Worm (Caenorhabditis elegans) whole organism, mixed stage, embryonic: ENCODE results near the gene alh-1.

Source experiments
- M03D4.4 ChIP-seq: sonication (generic microtip); optimal IDR thresholded peaks from 2 replicates; lab custom pipeline; 2017; ENCODE audit warnings: mild to moderate bottlenecking, missing genetic modification characterization, missing compliant biosample characterization
- bed-3 ChIP-seq: fragments of 200-800 bp; sonication (Bioruptor generic); optimal IDR thresholded peaks from 3 replicates; lab custom pipeline; 2018; ENCODE audit warnings: mild to moderate bottlenecking, missing genetic modification characterization, moderate library complexity, missing compliant biosample characterization
- blmp-1 ChIP-seq: fragments of 150-350 bp; optimal IDR thresholded peaks from 2 replicates; lab custom pipeline; 2014; ENCODE audit warnings: missing biosample characterization, missing genetic modification characterization
- ceh-43 ChIP-seq: fragments of 200-800 bp; sonication (Bioruptor generic); optimal IDR thresholded peaks from 2 replicates; lab custom pipeline; 2018; ENCODE audit warnings: mild to moderate bottlenecking, missing genetic modification characterization, moderate library complexity, missing compliant biosample characterization
- ceh-83 ChIP-seq: fragments of 200-800 bp; sonication (Bioruptor generic); optimal IDR thresholded peaks from 2 replicates; lab custom pipeline; 2018; ENCODE audit warnings: mild to moderate bottlenecking, missing genetic modification characterization, missing compliant biosample characterization
- ces-1 ChIP-seq: fragments of 150-350 bp; optimal IDR thresholded peaks from 2 replicates; lab custom pipeline; 2014; ENCODE audit warnings: missing biosample characterization, missing genetic modification reagents, missing genetic modification characterization
- drap-1 ChIP-seq: fragments of 200-800 bp; sonication (Bioruptor generic); optimal IDR thresholded peaks from 3 replicates; lab custom pipeline; 2018; ENCODE audit warnings: mild to moderate bottlenecking, missing genetic modification characterization, missing compliant biosample characterization
- elt-1 ChIP-seq: sonication (generic microtip); optimal IDR thresholded peaks from 2 replicates; lab custom pipeline; 2017; ENCODE audit warnings: missing genetic modification characterization, mild to moderate bottlenecking, missing compliant biosample characterization, antibody characterized with exemption, moderate library complexity, borderline replicate concordance; ENCODE audit not compliant: insufficient read depth
- elt-3 ChIP-seq: fragments of 150-350 bp; optimal IDR thresholded peaks from 2 replicates; lab custom pipeline; 2014; ENCODE audit warnings: missing biosample characterization, missing genetic modification characterization
- flh-1 ChIP-seq: fragments of 200-800 bp; sonication (Bioruptor generic); optimal IDR thresholded peaks from 2 replicates; lab custom pipeline; 2018; ENCODE audit warnings: mild to moderate bottlenecking, missing genetic modification characterization, moderate library complexity, missing compliant biosample characterization
- ham-2 ChIP-seq: fragments of 200-800 bp; sonication (Bioruptor generic); optimal IDR thresholded peaks from 2 replicates; lab custom pipeline; 2018; ENCODE audit warnings: mild to moderate bottlenecking, missing genetic modification characterization, missing compliant biosample characterization
- hlh-1 ChIP-seq: fragments of 150-350 bp; optimal IDR thresholded peaks from 2 replicates; lab custom pipeline; 2014; ENCODE audit warnings: missing biosample characterization, missing genetic modification reagents, missing genetic modification characterization
- lin-13 ChIP-seq: fragments of 150-350 bp; optimal IDR thresholded peaks from 2 replicates; lab custom pipeline; 2014; ENCODE audit warnings: missing biosample characterization, missing genetic modification characterization
- lin-32 ChIP-seq: fragments of 200-800 bp; sonication (Bioruptor generic); optimal IDR thresholded peaks from 2 replicates; lab custom pipeline; 2018; ENCODE audit warnings: mild to moderate bottlenecking, missing genetic modification characterization, missing compliant biosample characterization
- mab-5 ChIP-seq: fragments of 150-350 bp; optimal IDR thresholded peaks from 2 replicates; lab custom pipeline; 2014; ENCODE audit warnings: missing biosample characterization, missing genetic modification characterization
- mep-1 ChIP-seq: fragments of 150-350 bp; optimal IDR thresholded peaks from 2 replicates; lab custom pipeline; 2017; ENCODE audit warnings: missing biosample characterization, missing genetic modification reagents, missing genetic modification characterization, inconsistent platforms
- mls-2 ChIP-seq: sonication (generic microtip); optimal IDR thresholded peaks from 2 replicates; lab custom pipeline; 2016; ENCODE audit warnings: mild to moderate bottlenecking, missing genetic modification characterization, moderate library complexity, missing compliant biosample characterization
- nhr-12 ChIP-seq: fragments of 150-350 bp; optimal IDR thresholded peaks from 2 replicates; lab custom pipeline; 2014; ENCODE audit warnings: missing biosample characterization, missing genetic modification characterization
- nhr-2 ChIP-seq: fragments of 150-350 bp; optimal IDR thresholded peaks from 2 replicates; lab custom pipeline; 2014; ENCODE audit warnings: missing biosample characterization, missing genetic modification characterization
- nhr-237 ChIP-seq: fragments of 150-350 bp; optimal IDR thresholded peaks from 2 replicates; lab custom pipeline; 2014; ENCODE audit warnings: missing biosample characterization, missing genetic modification characterization
- nhr-28 ChIP-seq: fragments of 150-350 bp; optimal IDR thresholded peaks from 2 replicates; lab custom pipeline; 2014; ENCODE audit warnings: missing biosample characterization, missing genetic modification characterization
- nhr-76 ChIP-seq: sonication (generic microtip); optimal IDR thresholded peaks from 2 replicates; lab custom pipeline; 2017; ENCODE audit warnings: missing biosample characterization, missing genetic modification characterization
- pha-4 ChIP-seq: fragments of 150-350 bp; optimal IDR thresholded peaks from 2 replicates; lab custom pipeline; 2018; ENCODE audit warnings: missing biosample characterization, missing genetic modification reagents, missing genetic modification characterization
- snpc-4 ChIP-seq: fragments of 150-350 bp; optimal IDR thresholded peaks from 2 replicates; lab custom pipeline; 2014; ENCODE audit warnings: missing biosample characterization, missing genetic modification characterization
- sptf-1 ChIP-seq: sonication (generic microtip); optimal IDR thresholded peaks from 2 replicates; lab custom pipeline; 2017; ENCODE audit warnings: mild to moderate bottlenecking, missing genetic modification characterization, moderate library complexity, missing compliant biosample characterization
- tbx-8 ChIP-seq: fragments of 200-800 bp; sonication (Bioruptor generic); optimal IDR thresholded peaks from 2 replicates; lab custom pipeline; 2018; ENCODE audit warnings: mild to moderate bottlenecking, missing genetic modification characterization, moderate library complexity, missing compliant biosample characterization
- unc-39 ChIP-seq: fragments of 150-350 bp; optimal IDR thresholded peaks from 2 replicates; lab custom pipeline; 2014; ENCODE audit warnings: missing biosample characterization, missing genetic modification characterization
- unc-62 ChIP-seq: fragments of 150-350 bp; optimal IDR thresholded peaks from 2 replicates; lab custom pipeline; 2014; ENCODE audit warnings: missing biosample characterization, missing genetic modification reagents, missing genetic modification characterization
- zip-8 ChIP-seq: fragments of 150-350 bp; optimal IDR thresholded peaks from 2 replicates; lab custom pipeline; 2014; ENCODE audit warnings: missing biosample characterization, missing genetic modification characterization
- ztf-11 ChIP-seq: fragments of 150-350 bp; optimal IDR thresholded peaks from 2 replicates; lab custom pipeline; 2014; ENCODE audit warnings: missing biosample characterization, missing genetic modification characterization

Gene alh-1

DNA sequence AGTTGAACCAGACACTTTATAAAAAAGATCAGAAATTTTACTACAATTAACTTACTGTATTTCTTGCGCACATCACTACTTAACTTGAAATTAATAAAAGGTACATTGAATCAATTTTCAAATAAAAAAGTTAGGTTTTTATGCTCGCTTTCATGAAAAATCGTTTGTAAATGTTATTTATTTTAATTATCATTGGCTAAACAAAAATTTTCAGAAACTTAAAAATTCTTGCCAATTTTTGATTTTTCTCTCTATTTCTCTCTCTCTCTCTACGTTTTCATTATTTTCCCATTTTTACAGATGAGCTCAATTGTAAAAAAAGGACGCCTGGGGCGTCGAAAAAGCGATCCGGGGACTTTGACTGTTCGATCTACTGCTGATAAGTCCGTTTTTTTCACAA lies 31.8 kb downstream of the alh-1 start, which contains the start of gene sax-2:
Gene sax-2 (plus strand): TSS at position 301 of the 400 bp plus-strand sequence.
- TF ChIP-seq elt-3 (tag; lab: Kevin White, UChicago): no peak
- no peak for TF ChIP-seq hlh-1
- no peak for TF ChIP-seq flh-1 (GFP tag; lab: Kevin White, UChicago)
- no peak for TF ChIP-seq tbx-8 (GFP tag; lab: Kevin White, UChicago)
- TF ChIP-seq mep-1 (tag; lab: Kevin White, UChicago): no peak
- no peak for TF ChIP-seq drap-1 (GFP tag; lab: Kevin White, UChicago)
- TF ChIP-seq ztf-11 (tag; lab: Kevin White, UChicago): no peak
- no peak for TF ChIP-seq ces-1
- TF ChIP-seq nhr-28: no peak
- no peak for TF ChIP-seq pha-4
- TF ChIP-seq nhr-237 (tag; lab: Kevin White, UChicago): no peak
- TF ChIP-seq unc-62 (GFP tag; lab: Kevin White, UChicago): no peak

- TF ChIP-seq snpc-4 (tag; lab: Kevin White, UChicago) (no peak), nhr-28 (no peak), lin-13 (tag; lab: Kevin White, UChicago) (no peak), elt-3 (tag; lab: Kevin White, UChicago) (no peak), hlh-1 (no peak), unc-39 (tag; lab: Kevin White, UChicago) (no peak), pha-4 (no peak), tbx-8 (GFP tag; lab: Kevin White, UChicago) (no peak), nhr-12 (no peak)
Observed at ce11 chrIII:5112399-5112798, 34.8 kb downstream of the alh-1 start.

DNA sequence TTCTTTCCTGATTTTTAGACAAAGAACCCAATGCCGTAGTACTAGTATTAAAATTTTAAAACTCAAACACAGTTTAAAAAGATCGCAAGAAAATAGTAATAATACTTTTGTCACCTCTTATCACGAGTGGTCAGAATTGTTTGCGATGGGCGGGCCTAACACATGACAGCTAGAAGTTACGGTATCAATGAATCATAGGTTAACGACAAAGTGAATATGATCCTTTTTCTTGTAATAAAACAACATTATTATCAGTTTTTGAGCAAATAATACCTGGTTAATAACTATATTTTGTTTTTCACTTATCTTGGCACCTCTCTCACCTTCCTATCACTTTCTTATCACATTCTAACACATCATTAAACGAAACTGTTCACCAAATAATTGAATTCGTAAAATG lies 35.4 kb downstream of the alh-1 start:
- TF ChIP-seq unc-62 (GFP tag; lab: Kevin White, UChicago) (no peak), ham-2 (GFP tag; lab: Kevin White, UChicago) (no peak), nhr-76 (no peak), ces-1 (no peak), ceh-43 (GFP tag; lab: Kevin White, UChicago) (no peak), zip-8 (tag; lab: Kevin White, UChicago) (no peak), bed-3 (GFP tag; lab: Kevin White, UChicago) (no peak), nhr-12 (no peak), nhr-28 (no peak), mep-1 (tag; lab: Kevin White, UChicago) (no peak), M03D4.4 (tag; lab: Kevin White, UChicago) (no peak), lin-32 (GFP tag; lab: Kevin White, UChicago) (no peak), ztf-11 (tag; lab: Kevin White, UChicago) (no peak), snpc-4 (tag; lab: Kevin White, UChicago) (no peak), tbx-8 (GFP tag; lab: Kevin White, UChicago) (no peak), mls-2 (no peak)
- TF ChIP-seq, all 35 proteins: peak for 0

ce11 chrIII:5119063-5119462 lies 41.5 kb downstream of the alh-1 start:
- no peak for TF ChIP-seq drap-1 (GFP tag; lab: Kevin White, UChicago)
- TF ChIP-seq mab-5: no peak
- TF ChIP-seq nhr-12: no peak
- no peak for TF ChIP-seq ceh-83 (GFP tag; lab: Kevin White, UChicago)
- no peak for TF ChIP-seq ceh-43 (GFP tag; lab: Kevin White, UChicago)
- TF ChIP-seq sptf-1 (tag; lab: Kevin White, UChicago): no peak
- TF ChIP-seq mls-2: no peak
- TF ChIP-seq elt-1 (tag; lab: Kevin White, UChicago): no peak
- TF ChIP-seq elt-3 (tag; lab: Kevin White, UChicago): no peak
- no peak for TF ChIP-seq ztf-11 (tag; lab: Kevin White, UChicago)
- TF ChIP-seq nhr-76: no peak
- TF ChIP-seq lin-13 (tag; lab: Kevin White, UChicago): no peak
- no peak for TF ChIP-seq nhr-2 (tag; lab: Kevin White, UChicago)

ce11 chrIII:5120593-5120992 lies 43.0 kb downstream of the alh-1 start:
- TF ChIP-seq lin-32 (GFP tag; lab: Kevin White, UChicago): peak; percentile 84
- TF ChIP-seq nhr-2 (tag; lab: Kevin White, UChicago): peak; percentile 24
- TF ChIP-seq elt-3 (tag; lab: Kevin White, UChicago): no peak
- TF ChIP-seq blmp-1 (tag; lab: Kevin White, UChicago): no peak
- TF ChIP-seq nhr-12: no peak
